Fruit fly (Drosophila melanogaster): ENCODE measurements around the gene CG8028.

DNA sequence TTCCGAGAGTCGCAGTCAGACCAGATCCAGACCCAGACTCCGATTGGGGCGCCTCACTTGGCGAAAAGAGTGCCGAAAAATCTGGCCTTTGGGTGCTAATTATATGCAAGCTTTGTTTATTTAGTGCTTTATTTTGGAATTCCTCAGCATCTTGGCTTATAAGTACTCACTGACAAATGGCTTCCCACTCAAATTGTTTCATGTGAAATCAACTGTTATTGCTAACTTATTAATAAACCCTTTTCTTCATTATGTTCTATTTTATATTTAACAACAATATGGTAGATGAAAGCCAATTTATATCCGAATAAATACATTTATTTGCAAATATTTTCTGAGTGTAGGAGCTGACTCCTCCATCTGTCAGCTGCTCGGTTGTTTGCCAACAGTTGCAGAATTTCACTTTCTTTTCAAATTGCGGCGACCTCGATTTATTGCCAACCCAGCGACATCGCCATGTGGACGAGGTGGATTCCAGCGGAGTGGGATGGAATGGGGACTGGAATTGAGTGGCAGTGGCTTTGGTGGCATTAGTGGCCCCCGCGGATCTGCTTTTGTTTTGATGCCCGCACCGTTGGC is 50.2 kb downstream of the CG8028 start:
- TF ChIP-seq C15 (GFP tag; IDR thresholded peaks at IDR 0.05), result no peak
- no peak for TF ChIP-seq Camta (GFP tag; optimal IDR thresholded peaks at IDR 0.05)
- no peak for TF ChIP-seq Sin3A (optimal IDR thresholded peaks at IDR 0.05)
- TF ChIP-seq Hey (tag; optimal IDR thresholded peaks at IDR 0.05), result no peak
- no peak for TF ChIP-seq CG10147 (GFP tag; optimal IDR thresholded peaks at IDR 0.05)
- no peak for TF ChIP-seq CG18011 (GFP tag; optimal IDR thresholded peaks at IDR 0.05)
- TF ChIP-seq CG18619 (GFP tag; optimal IDR thresholded peaks at IDR 0.05), result no peak
